Worm (Caenorhabditis elegans) whole organism, L1 larva: ENCODE results near the gene F53B7.7.
A peak's percentile ranks its signal among the peaks of the same experiment; 100 is the strongest.

Source experiments
- C04F5.9 ChIP-seq: sonication (generic microtip); optimal IDR thresholded peaks from 2 replicates; lab custom pipeline; 2016; ENCODE audit warnings: missing genetic modification characterization, missing compliant biosample characterization
- C16A3.4 ChIP-seq: fragments of 150-350 bp; optimal IDR thresholded peaks from 2 replicates; lab custom pipeline; 2014; ENCODE audit warnings: missing biosample characterization, missing genetic modification characterization
- C34B4.2 ChIP-seq: sonication (generic microtip); optimal IDR thresholded peaks from 2 replicates; lab custom pipeline; 2017; ENCODE audit warnings: mild to moderate bottlenecking, missing genetic modification characterization, missing compliant biosample characterization
- aha-1 ChIP-seq: fragments of 150-350 bp; optimal IDR thresholded peaks from 2 replicates; lab custom pipeline; 2014; ENCODE audit warnings: missing biosample characterization, missing genetic modification characterization
- blmp-1 ChIP-seq: fragments of 150-350 bp; optimal IDR thresholded peaks from 2 replicates; lab custom pipeline; 2014; ENCODE audit warnings: missing biosample characterization, missing genetic modification characterization
- ceh-63 ChIP-seq: fragments of 200-800 bp; sonication (Bioruptor generic); optimal IDR thresholded peaks from 2 replicates; lab custom pipeline; 2018; ENCODE audit warnings: mild to moderate bottlenecking, missing genetic modification characterization, missing compliant biosample characterization
- ceh-8 ChIP-seq: fragments of 200-800 bp; sonication (Bioruptor generic); optimal IDR thresholded peaks from 2 replicates; lab custom pipeline; 2018; ENCODE audit warnings: mild to moderate bottlenecking, missing genetic modification characterization, moderate library complexity, missing compliant biosample characterization
- ceh-82 ChIP-seq, 3 experiments: fragments of 150-350 bp in 1 of 3; sonication (generic microtip) in 2 of 3; optimal IDR thresholded peaks; 2 replicates each; lab custom pipeline; 2014 to 2017; ENCODE audit warnings: missing biosample characterization in 3 of 3, missing genetic modification characterization in 3 of 3
- ceh-90 ChIP-seq: sonication (generic microtip); optimal IDR thresholded peaks from 2 replicates; lab custom pipeline; 2016; ENCODE audit warnings: missing genetic modification characterization, missing compliant biosample characterization
- dpl-1 ChIP-seq, 3 experiments: fragments of 150-350 bp in 2 of 3; sonication (generic microtip) in 1 of 3; optimal IDR thresholded peaks; 2 replicates each; lab custom pipeline; 2014 to 2017; ENCODE audit warnings: missing biosample characterization in 3 of 3, missing genetic modification characterization in 3 of 3, missing genetic modification reagents in 3 of 3
- efl-1 ChIP-seq, 4 experiments: fragments of 150-350 bp; optimal IDR thresholded peaks in 3 of 4; peaks in 1 of 4; 1 replicate in 1 of 4; 2 replicates in 3 of 4; lab custom pipeline; 2014; ENCODE audit warnings: missing biosample characterization in 2 of 4, missing genetic modification characterization in 2 of 4, missing genetic modification reagents in 2 of 4
- efl-3 ChIP-seq: fragments of 200-800 bp; sonication (Bioruptor generic); optimal IDR thresholded peaks from 2 replicates; lab custom pipeline; 2018; ENCODE audit warnings: mild to moderate bottlenecking, missing genetic modification characterization, missing compliant biosample characterization
- fkh-10 ChIP-seq: sonication (generic microtip); optimal IDR thresholded peaks from 2 replicates; lab custom pipeline; 2017; ENCODE audit warnings: missing biosample characterization, missing genetic modification reagents, missing genetic modification characterization
- fkh-8 ChIP-seq: sonication (generic microtip); optimal IDR thresholded peaks from 2 replicates; lab custom pipeline; 2016; ENCODE audit warnings: mild to moderate bottlenecking, missing genetic modification characterization, missing compliant biosample characterization
- grh-1 ChIP-seq: fragments of 200-800 bp; sonication (Bioruptor generic); IDR thresholded peaks from 2 replicates; pipeline ENCODE4 v1.3.6; 2022; ENCODE audit warnings: missing genetic modification reagents, missing genetic modification characterization, missing compliant biosample characterization
- hlh-17 ChIP-seq: fragments of 200-800 bp; sonication (Bioruptor generic); optimal IDR thresholded peaks from 2 replicates; lab custom pipeline; 2018; ENCODE audit warnings: missing genetic modification characterization, mild to moderate bottlenecking, missing compliant biosample characterization, moderate library complexity, borderline replicate concordance
- hlh-4 ChIP-seq: sonication (generic microtip); optimal IDR thresholded peaks from 2 replicates; lab custom pipeline; 2016; ENCODE audit warnings: mild to moderate bottlenecking, missing genetic modification characterization, missing compliant biosample characterization
- jun-1 ChIP-seq: fragments of 150-350 bp; optimal IDR thresholded peaks from 2 replicates; lab custom pipeline; 2014; ENCODE audit warnings: missing biosample characterization, missing genetic modification reagents, missing genetic modification characterization
- lin-35 ChIP-seq, 2 experiments: fragments of 150-350 bp; optimal IDR thresholded peaks; 2 replicates each; lab custom pipeline; 2014; ENCODE audit warnings: missing biosample characterization in 2 of 2, missing genetic modification characterization in 2 of 2, missing genetic modification reagents in 2 of 2
- lin-39 ChIP-seq: fragments of 150-350 bp; optimal IDR thresholded peaks from 2 replicates; lab custom pipeline; 2014; ENCODE audit warnings: missing biosample characterization, missing genetic modification reagents, missing genetic modification characterization
- mab-9 ChIP-seq: fragments of 200-800 bp; sonication (Bioruptor generic); IDR thresholded peaks from 2 replicates; pipeline ENCODE4 v1.3.6; 2022; ENCODE audit warnings: missing genetic modification reagents, missing genetic modification characterization, missing compliant biosample characterization
- mdl-1 ChIP-seq, 2 experiments: fragments of 150-350 bp; optimal IDR thresholded peaks; 2 replicates each; lab custom pipeline; 2014 to 2017; ENCODE audit warnings: missing biosample characterization in 2 of 2, missing genetic modification characterization in 2 of 2, inconsistent platforms in 1 of 2
- mep-1 ChIP-seq: fragments of 150-350 bp; optimal IDR thresholded peaks from 2 replicates; lab custom pipeline; 2014; ENCODE audit warnings: missing biosample characterization, missing genetic modification characterization
- nhr-237 ChIP-seq: fragments of 150-350 bp; optimal IDR thresholded peaks from 2 replicates; lab custom pipeline; 2014; ENCODE audit warnings: missing biosample characterization, missing genetic modification characterization
- nhr-28 ChIP-seq: fragments of 150-350 bp; optimal IDR thresholded peaks from 2 replicates; lab custom pipeline; 2014; ENCODE audit warnings: missing biosample characterization, missing genetic modification characterization
- nhr-47 ChIP-seq: sonication (generic microtip); optimal IDR thresholded peaks from 2 replicates; lab custom pipeline; 2016; ENCODE audit warnings: mild to moderate bottlenecking, missing genetic modification characterization, moderate library complexity, missing compliant biosample characterization
- nhr-71 ChIP-seq: sonication (generic microtip); optimal IDR thresholded peaks from 2 replicates; lab custom pipeline; 2016; ENCODE audit warnings: mild to moderate bottlenecking, missing genetic modification characterization, moderate library complexity, missing compliant biosample characterization
- nhr-76 ChIP-seq: sonication (generic microtip); optimal IDR thresholded peaks from 2 replicates; lab custom pipeline; 2017; ENCODE audit warnings: missing biosample characterization, missing genetic modification characterization
- nhr-77 ChIP-seq: fragments of 150-350 bp; optimal IDR thresholded peaks from 2 replicates; lab custom pipeline; 2014; ENCODE audit warnings: missing biosample characterization, missing genetic modification characterization
- nhr-85 ChIP-seq: sonication (generic microtip); peaks from one replicate; lab custom pipeline; 2016; ENCODE audit warnings: missing genetic modification characterization, inconsistent platforms, missing compliant biosample characterization
- pqm-1 ChIP-seq: sonication (generic microtip); optimal IDR thresholded peaks from 3 replicates; lab custom pipeline; 2017; ENCODE audit warnings: missing biosample characterization, missing genetic modification characterization
- rnt-1 ChIP-seq: sonication (generic microtip); optimal IDR thresholded peaks from 2 replicates; lab custom pipeline; 2016; ENCODE audit warnings: mild to moderate bottlenecking, missing genetic modification characterization, moderate library complexity, missing compliant biosample characterization
- sptf-1 ChIP-seq: fragments of 150-350 bp; optimal IDR thresholded peaks from 2 replicates; lab custom pipeline; 2014; ENCODE audit warnings: missing biosample characterization, missing genetic modification characterization
- sup-37 ChIP-seq: fragments of 200-800 bp; sonication (Bioruptor generic); optimal IDR thresholded peaks from 2 replicates; lab custom pipeline; 2018; ENCODE audit warnings: mild to moderate bottlenecking, missing genetic modification characterization, missing compliant biosample characterization
- unc-86 ChIP-seq: sonication (generic microtip); optimal IDR thresholded peaks from 2 replicates; lab custom pipeline; 2016; ENCODE audit warnings: missing genetic modification characterization, missing compliant biosample characterization
- unc-98 ChIP-seq: fragments of 200-800 bp; sonication (Bioruptor generic); IDR thresholded peaks from 2 replicates; pipeline ENCODE4 v1.3.6; 2022; ENCODE audit warnings: missing genetic modification characterization, missing compliant biosample characterization
- ztf-11 ChIP-seq, 2 experiments: sonication (generic microtip); optimal IDR thresholded peaks; 2 replicates each; lab custom pipeline; 2016 to 2017; ENCODE audit warnings: missing genetic modification characterization in 2 of 2, missing biosample characterization in 1 of 2, missing compliant biosample characterization in 1 of 2
- ztf-4 ChIP-seq: fragments of 150-350 bp; optimal IDR thresholded peaks from 2 replicates; lab custom pipeline; 2014; ENCODE audit warnings: missing biosample characterization, missing genetic modification characterization

Gene F53B7.7

DNA sequence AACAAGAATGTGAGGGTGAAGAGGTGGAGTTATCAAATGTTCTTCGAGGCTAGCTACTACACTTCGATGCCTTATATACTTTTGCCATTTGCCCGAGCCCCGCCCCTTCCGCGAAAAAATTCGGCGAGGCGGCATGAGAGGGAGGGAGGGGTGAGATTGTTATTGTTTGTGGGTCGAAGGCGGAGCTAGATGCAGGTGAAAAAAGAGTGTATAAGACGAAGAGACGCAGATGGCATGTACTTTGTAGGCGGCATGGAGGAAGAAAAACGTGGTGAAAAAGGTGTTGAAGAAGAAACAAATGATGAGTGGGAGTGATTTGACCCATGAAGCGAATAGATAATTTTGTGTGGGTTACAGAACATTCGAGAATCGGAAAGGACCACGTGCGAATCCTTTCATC lies 13.5 kb downstream of the F53B7.7 start, which contains the start of gene C13G3.1 (continued):
- TF ChIP-seq aha-1 (tag; lab: Kevin White, UChicago) (no peak), grh-1 (GFP tag; lab: Robert Waterston, UW) (no peak), ceh-90 (tag; lab: Kevin White, UChicago) (no peak), nhr-71 (tag; lab: Kevin White, UChicago) (peak; percentile 35), hlh-4 (tag; lab: Kevin White, UChicago) (no peak), ceh-63 (no peak), C16A3.4 (tag; lab: Kevin White, UChicago) (no peak), dpl-1 (GFP tag; optimal IDR thresholded peaks at IDR 0.05; lab: Kevin White, UChicago) (no peak), nhr-47 (tag; lab: Kevin White, UChicago) (peak; percentile 38), mab-9 (GFP tag; lab: Robert Waterston, UW) (no peak), ceh-8 (no peak), fkh-10 (GFP tag; lab: Kevin White, UChicago) (no peak), efl-3 (GFP tag; lab: Kevin White, UChicago) (no peak), mep-1 (tag; lab: Kevin White, UChicago) (no peak), ztf-11 (tag; optimal IDR thresholded peaks at IDR 0.05; lab: Kevin White, UChicago) (no peak), jun-1 (tag; lab: Kevin White, UChicago) (no peak), efl-1 (optimal IDR thresholded peaks at IDR 0.05; lab: Kevin White, UChicago) (no peak), efl-1 (GFP tag; optimal IDR thresholded peaks at IDR 0.05 in 1 of 2; lab: Kevin White, UChicago) (peak in 1 of 2 experiments; percentile 24)

DNA sequence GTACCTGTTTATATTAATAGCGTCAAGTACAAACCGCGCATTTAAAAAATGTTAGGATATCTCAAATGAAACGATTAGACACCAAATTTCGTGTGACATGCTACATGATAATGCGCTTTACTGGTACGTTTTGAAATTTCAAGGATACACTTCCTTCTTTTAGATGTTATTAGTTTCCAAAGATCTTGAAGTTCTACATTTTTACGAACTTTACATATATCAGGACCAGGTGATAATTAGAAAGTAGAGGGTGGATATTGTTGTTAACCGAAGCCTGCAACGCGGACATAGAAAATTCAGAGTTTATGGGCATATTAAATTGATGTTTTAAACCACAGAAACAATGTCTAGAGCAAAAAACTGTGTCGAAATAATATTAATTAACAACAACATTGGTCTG lies 14.3 kb downstream of the F53B7.7 start:
- TF ChIP-seq mdl-1 (tag; optimal IDR thresholded peaks at IDR 0.05; lab: Kevin White, UChicago) (no peak), ztf-4 (tag; lab: Kevin White, UChicago) (no peak), blmp-1 (tag; lab: Kevin White, UChicago) (no peak), hlh-17 (GFP tag; lab: Kevin White, UChicago) (no peak), nhr-85 (tag; lab: Kevin White, UChicago) (no peak), efl-1 (optimal IDR thresholded peaks at IDR 0.05; lab: Kevin White, UChicago) (no peak), efl-1 (GFP tag; optimal IDR thresholded peaks at IDR 0.05 in 1 of 2; lab: Kevin White, UChicago) (no peak), fkh-8 (tag; lab: Kevin White, UChicago) (no peak), unc-86 (tag; lab: Kevin White, UChicago) (no peak)

DNA sequence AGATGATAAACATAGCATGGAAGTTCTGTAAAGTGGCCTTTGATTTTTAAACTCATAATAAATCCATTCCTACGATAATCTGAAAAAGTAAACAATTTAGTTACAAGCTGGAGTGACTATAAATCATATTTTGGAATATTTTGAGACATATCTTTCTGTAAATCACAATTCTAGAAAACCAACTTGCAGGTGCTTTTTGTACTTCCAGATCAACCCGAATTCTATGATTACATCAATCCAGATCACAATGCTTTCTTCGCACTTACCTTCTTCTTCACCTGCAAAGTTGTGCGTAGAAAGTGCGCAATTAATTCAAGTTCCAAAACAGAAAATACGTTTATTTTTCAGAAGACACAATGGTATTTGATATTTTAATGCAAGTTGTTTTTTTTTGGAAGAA lies 15.9 kb downstream of the F53B7.7 start:
- TF ChIP-seq nhr-47 (tag; lab: Kevin White, UChicago): peak; percentile 4
- TF ChIP-seq nhr-76 (tag; lab: Kevin White, UChicago): no peak
- no peak for TF ChIP-seq unc-98 (GFP tag; lab: Robert Waterston, UW)
- no peak for TF ChIP-seq mep-1 (tag; lab: Kevin White, UChicago)
- TF ChIP-seq hlh-4 (tag; lab: Kevin White, UChicago): peak; percentile 91
- no peak for TF ChIP-seq ztf-4 (tag; lab: Kevin White, UChicago)
- TF ChIP-seq C34B4.2 (tag; lab: Kevin White, UChicago): no peak
- peak; percentile 33 for TF ChIP-seq nhr-71 (tag; lab: Kevin White, UChicago)
- TF ChIP-seq aha-1 (tag; lab: Kevin White, UChicago): no peak
- TF ChIP-seq lin-35 (GFP tag; optimal IDR thresholded peaks at IDR 0.05; lab: Kevin White, UChicago): no peak
- no peak for TF ChIP-seq pqm-1
- TF ChIP-seq jun-1 (tag; lab: Kevin White, UChicago): no peak
- no peak for TF ChIP-seq lin-39
- no peak for TF ChIP-seq fkh-8 (tag; lab: Kevin White, UChicago)
- TF ChIP-seq efl-3 (GFP tag; lab: Kevin White, UChicago): no peak
- TF ChIP-seq ceh-82 (tag; optimal IDR thresholded peaks at IDR 0.05; lab: Kevin White, UChicago): no peak
- no peak for TF ChIP-seq nhr-237 (tag; lab: Kevin White, UChicago)
- TF ChIP-seq sup-37 (GFP tag; lab: Kevin White, UChicago): no peak
- TF ChIP-seq nhr-28 (tag; lab: Kevin White, UChicago): no peak
- TF ChIP-seq rnt-1 (tag; lab: Kevin White, UChicago): no peak
- TF ChIP-seq ceh-90 (tag; lab: Kevin White, UChicago): no peak
- TF ChIP-seq hlh-17 (GFP tag; lab: Kevin White, UChicago): no peak
- no peak for TF ChIP-seq sptf-1
- no peak for TF ChIP-seq nhr-77 (tag; lab: Kevin White, UChicago)
- TF ChIP-seq fkh-10 (GFP tag; lab: Kevin White, UChicago): no peak
- no peak for TF ChIP-seq C04F5.9 (tag; lab: Kevin White, UChicago)
